Worm (Caenorhabditis elegans): ENCODE data around the gene mpz-4.

The mpz-4 gene

DNA sequence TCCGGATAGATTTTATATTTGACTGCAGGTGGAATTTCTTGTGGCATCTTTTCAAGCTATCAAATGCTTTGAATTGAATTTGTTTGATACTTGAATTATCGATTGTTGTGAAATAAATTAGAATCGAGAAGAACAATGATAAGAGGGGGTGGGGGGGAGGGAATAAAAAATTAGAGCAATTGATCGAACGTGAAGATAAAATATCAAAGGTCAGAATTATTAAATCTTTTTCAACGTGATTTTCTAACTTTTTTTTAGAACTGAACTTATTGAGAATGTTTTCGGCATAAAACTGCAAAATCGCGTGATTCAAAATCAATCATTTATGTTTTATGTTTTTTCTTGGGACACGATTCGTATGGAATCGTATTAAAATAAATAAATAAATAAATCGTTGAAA is at the start of gene mpz-4:
Gene mpz-4, minus strand, starts transcription at position 101 of the 400 bp plus-strand sequence.
- TF ChIP-seq ceh-82 (tag; optimal IDR thresholded peaks at IDR 0.05), result no peak
- no peak for TF ChIP-seq ama-1 (optimal IDR thresholded peaks at IDR 0.05)
- no peak for TF ChIP-seq tbx-2 (tag; optimal IDR thresholded peaks at IDR 0.05)
- no peak for TF ChIP-seq fkh-2 (tag; optimal IDR thresholded peaks at IDR 0.05)
- no peak for TF ChIP-seq eor-1 (tag; optimal IDR thresholded peaks at IDR 0.05)
- TF ChIP-seq daf-12 (tag; optimal IDR thresholded peaks at IDR 0.05), result no peak
- TF ChIP-seq unc-62 (GFP tag; optimal IDR thresholded peaks at IDR 0.05), result no peak
- no peak for TF ChIP-seq nfya-1 (tag; optimal IDR thresholded peaks at IDR 0.05; ENCODE audit: insufficient read depth)
- no peak for TF ChIP-seq snpc-4 (tag; optimal IDR thresholded peaks at IDR 0.05)
- no peak for TF ChIP-seq R02D3.7 (tag; optimal IDR thresholded peaks at IDR 0.05)
- TF ChIP-seq nhr-11 (tag; optimal IDR thresholded peaks at IDR 0.05), result no peak
- no peak for TF ChIP-seq unc-39 (tag; optimal IDR thresholded peaks at IDR 0.05)
- TF ChIP-seq aly-2 (tag; optimal IDR thresholded peaks at IDR 0.05), result no peak
- no peak for TF ChIP-seq nhr-25 (tag; optimal IDR thresholded peaks at IDR 0.05)
- TF ChIP-seq mml-1 (tag; optimal IDR thresholded peaks at IDR 0.05), result no peak

DNA sequence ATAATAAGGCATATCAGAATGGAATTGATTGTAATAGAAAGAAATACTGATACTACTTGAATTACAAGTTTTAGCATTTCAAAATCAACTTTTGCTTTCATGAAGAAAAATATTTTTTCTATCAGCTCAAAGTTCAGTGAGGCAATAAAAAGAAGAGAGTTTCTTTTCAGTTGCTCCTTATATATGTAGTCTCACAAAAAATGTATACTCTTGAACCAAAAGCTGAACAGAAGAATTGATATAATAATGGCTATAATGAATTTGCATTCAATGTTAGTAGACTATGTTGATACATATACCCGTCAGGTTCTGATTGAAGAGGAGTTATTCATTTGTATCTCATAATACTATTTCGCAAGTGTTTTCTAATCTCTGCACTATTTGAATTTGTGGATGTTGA is 47.5 kb upstream of the mpz-4 start, which contains the start of gene str-174:
Gene str-174, minus strand, starts transcription at position 101 of the 400 bp plus-strand sequence.
- TF ChIP-seq ceh-16 (tag; optimal IDR thresholded peaks at IDR 0.05), result no peak
- TF ChIP-seq nfya-1 (tag; optimal IDR thresholded peaks at IDR 0.05; ENCODE audit: insufficient read depth), result no peak
- TF ChIP-seq ztf-11 (tag; optimal IDR thresholded peaks at IDR 0.05), result no peak
- TF ChIP-seq ZK546.5 (tag; optimal IDR thresholded peaks at IDR 0.05), result no peak
- no peak for TF ChIP-seq nhr-67 (tag; optimal IDR thresholded peaks at IDR 0.05)
- TF ChIP-seq mdl-1 (tag; optimal IDR thresholded peaks at IDR 0.05), result no peak
- TF ChIP-seq egl-5 (tag; optimal IDR thresholded peaks at IDR 0.05), result no peak
- TF ChIP-seq zag-1 (tag; optimal IDR thresholded peaks at IDR 0.05), result no peak
- no peak for TF ChIP-seq tbx-2 (tag; optimal IDR thresholded peaks at IDR 0.05)
- no peak for TF ChIP-seq nhr-76 (tag; optimal IDR thresholded peaks at IDR 0.05)
- TF ChIP-seq ama-1 (optimal IDR thresholded peaks at IDR 0.05), result no peak
- no peak for TF ChIP-seq elt-2 (tag; optimal IDR thresholded peaks at IDR 0.05)
- no peak for TF ChIP-seq aly-2 (tag; optimal IDR thresholded peaks at IDR 0.05)
- TF ChIP-seq lin-39 (tag; optimal IDR thresholded peaks at IDR 0.05), result no peak
- no peak for TF ChIP-seq eor-1 (tag; optimal IDR thresholded peaks at IDR 0.05)
- no peak for TF ChIP-seq nhr-23 (tag; optimal IDR thresholded peaks at IDR 0.05)
- TF ChIP-seq lin-15B (tag; optimal IDR thresholded peaks at IDR 0.05), result no peak
- TF ChIP-seq ztf-4 (tag; optimal IDR thresholded peaks at IDR 0.05), result no peak
- no peak for TF ChIP-seq unc-39 (tag; optimal IDR thresholded peaks at IDR 0.05)
- no peak for TF ChIP-seq skn-1 (tag; optimal IDR thresholded peaks at IDR 0.05)

DNA sequence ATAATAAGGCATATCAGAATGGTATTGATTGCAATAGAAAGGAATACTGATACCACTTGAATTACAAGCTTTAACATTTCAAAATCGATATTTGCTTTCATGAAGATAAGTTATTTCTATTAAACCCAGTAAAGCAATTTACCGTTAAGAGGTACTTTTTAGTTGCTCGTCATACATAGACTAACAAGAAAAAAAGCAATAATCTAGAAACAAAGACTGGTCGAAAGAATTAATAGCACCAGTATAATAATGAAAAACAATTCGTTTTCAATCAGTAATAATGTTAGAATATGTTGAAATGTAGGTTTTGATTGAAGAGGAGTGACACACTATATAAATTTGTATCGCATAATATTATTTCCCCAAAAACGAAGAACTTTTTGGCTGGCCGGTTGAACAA is 43.4 kb upstream of the mpz-4 start, which contains the start of gene str-175:
Gene str-175, minus strand, starts transcription at position 101 of the 400 bp plus-strand sequence.
- TF ChIP-seq daf-12 (tag; optimal IDR thresholded peaks at IDR 0.05), result no peak
- no peak for TF ChIP-seq mml-1 (tag; optimal IDR thresholded peaks at IDR 0.05)
- no peak for TF ChIP-seq nhr-77 (tag; optimal IDR thresholded peaks at IDR 0.05)
- no peak for TF ChIP-seq sea-2 (GFP tag; optimal IDR thresholded peaks at IDR 0.05)
- no peak for TF ChIP-seq ztf-4 (tag; optimal IDR thresholded peaks at IDR 0.05)
- TF ChIP-seq ZK546.5 (tag; optimal IDR thresholded peaks at IDR 0.05), result no peak
- TF ChIP-seq jun-1 (tag; optimal IDR thresholded peaks at IDR 0.05), result no peak
- TF ChIP-seq aly-2 (tag; optimal IDR thresholded peaks at IDR 0.05), result no peak
- no peak for TF ChIP-seq ceh-82 (tag; optimal IDR thresholded peaks at IDR 0.05)
- TF ChIP-seq egl-5 (tag; optimal IDR thresholded peaks at IDR 0.05), result no peak
- TF ChIP-seq R02D3.7 (tag; optimal IDR thresholded peaks at IDR 0.05), result no peak
- TF ChIP-seq elt-2 (tag; optimal IDR thresholded peaks at IDR 0.05), result no peak

DNA sequence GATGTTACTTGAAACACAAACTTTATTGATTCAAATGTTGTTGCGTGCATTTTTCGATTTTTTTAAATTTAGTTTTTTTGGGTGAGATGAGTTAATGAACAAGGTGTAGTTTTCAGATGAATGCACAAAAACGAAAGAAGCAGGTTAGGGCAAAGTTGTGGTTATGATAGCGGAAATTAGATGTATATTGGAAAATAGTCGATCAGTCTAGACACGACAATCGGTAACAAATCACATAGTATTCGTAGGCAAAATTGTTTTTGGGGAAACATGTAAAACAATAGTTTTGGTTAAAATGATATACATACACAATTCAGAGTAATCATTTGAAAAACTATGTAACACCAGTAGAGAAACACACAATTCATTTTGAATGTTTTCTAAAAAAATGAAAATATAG is 40.5 kb upstream of the mpz-4 start, which contains the start of gene str-172:
Gene str-172, minus strand, starts transcription at position 101 of the 400 bp plus-strand sequence.
- TF ChIP-seq ztf-11 (tag; optimal IDR thresholded peaks at IDR 0.05) (no peak), ceh-16 (tag; optimal IDR thresholded peaks at IDR 0.05) (no peak), ceh-82 (tag; optimal IDR thresholded peaks at IDR 0.05) (no peak), nhr-28 (tag; optimal IDR thresholded peaks at IDR 0.05) (no peak), pha-4 (tag; optimal IDR thresholded peaks at IDR 0.05) (no peak), hmg-11 (tag; optimal IDR thresholded peaks at IDR 0.05) (no peak), skn-1 (tag; optimal IDR thresholded peaks at IDR 0.05) (no peak), lsy-12 (tag; optimal IDR thresholded peaks at IDR 0.05) (no peak), lin-39 (tag; optimal IDR thresholded peaks at IDR 0.05) (no peak), unc-39 (tag; optimal IDR thresholded peaks at IDR 0.05) (no peak), fkh-2 (tag; optimal IDR thresholded peaks at IDR 0.05) (no peak), elt-1 (tag; optimal IDR thresholded peaks at IDR 0.05) (no peak), nhr-23 (tag; optimal IDR thresholded peaks at IDR 0.05) (no peak), R02D3.7 (tag; optimal IDR thresholded peaks at IDR 0.05) (no peak), mml-1 (tag; optimal IDR thresholded peaks at IDR 0.05) (no peak), ceh-9 (tag; optimal IDR thresholded peaks at IDR 0.05) (no peak), ceh-28 (tag; optimal IDR thresholded peaks at IDR 0.05) (no peak)

All from whole organism, L3 larva.